Worm (Caenorhabditis elegans): Measurements from ENCODE around the gene lep-2.

DNA sequence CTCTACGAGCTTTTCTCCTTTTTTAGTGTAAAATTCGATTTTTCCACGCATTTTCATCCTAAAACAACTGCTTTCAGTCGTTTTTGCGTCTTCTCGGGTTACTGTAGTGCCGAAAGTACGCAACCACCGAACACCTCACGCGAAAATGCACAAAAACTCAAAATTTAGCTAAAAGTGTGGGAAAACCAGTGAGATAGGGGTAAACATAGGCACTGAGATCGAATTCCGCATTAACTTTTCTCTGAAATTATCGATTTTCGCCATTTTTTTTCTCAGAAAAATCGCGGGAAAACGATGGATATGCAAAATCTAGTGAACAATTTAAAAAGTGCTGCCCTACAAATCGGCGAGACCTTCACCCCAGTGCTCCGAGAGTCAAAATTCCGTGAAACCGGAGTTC lies 18.1 kb downstream of the lep-2 start, which contains the start of gene atg-3:
- TF ChIP-seq nhr-237 (tag; optimal IDR thresholded peaks at IDR 0.05) (no peak), ztf-1 (GFP tag; conservative IDR thresholded peaks at IDR 0.05) (no peak), lin-13 (GFP tag; optimal IDR thresholded peaks at IDR 0.05) (no peak), lsy-2 (tag; optimal IDR thresholded peaks at IDR 0.05) (no peak), nhr-11 (tag; optimal IDR thresholded peaks at IDR 0.05) (no peak)

Data from whole organism, L2 larva.